Worm (Caenorhabditis elegans): ENCODE measurements around the gene sre-2.

DNA sequence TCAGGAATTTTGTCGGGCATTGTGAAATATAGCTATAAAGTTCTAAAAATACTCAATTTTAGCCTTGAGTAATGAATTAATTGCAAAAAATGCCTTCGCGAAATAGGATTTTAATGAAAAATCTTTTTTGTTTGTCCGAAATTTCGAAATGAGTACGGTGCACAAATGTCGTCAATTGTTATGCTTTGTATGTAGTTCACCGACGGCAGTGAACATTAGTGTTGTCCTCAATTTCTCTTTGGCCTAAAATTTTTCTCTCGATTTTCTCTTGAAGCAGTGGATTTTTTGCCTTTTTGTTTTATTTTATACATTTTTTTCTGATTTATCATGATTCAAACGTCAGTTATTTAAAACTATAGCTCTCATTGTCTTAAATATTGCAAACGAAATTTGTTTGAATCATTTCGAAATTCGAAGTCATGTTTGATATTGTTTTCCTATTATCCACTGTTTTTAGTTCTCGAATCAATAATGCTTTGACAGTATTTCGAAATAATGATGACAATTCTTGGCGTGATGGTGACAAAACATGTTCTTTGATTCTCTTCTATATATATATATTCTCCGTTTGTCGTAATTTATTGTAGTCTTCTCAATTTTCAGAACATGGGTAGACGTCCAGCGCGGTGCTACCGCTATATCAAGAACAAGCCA, 41.5 kb upstream of the sre-2 start, which contains the start of the genes ints-11 and rpl-10:
- TF ChIP-seq aly-1 (tag; optimal IDR thresholded peaks at IDR 0.05) (no peak), ama-1 (optimal IDR thresholded peaks at IDR 0.05) (no peak), scrt-1 (GFP tag; IDR thresholded peaks at IDR 0.05) (no peak), hmg-4 (GFP tag; optimal IDR thresholded peaks at IDR 0.05) (no peak), ceh-13 (GFP tag; optimal IDR thresholded peaks at IDR 0.05) (no peak), tbx-37 (GFP tag; conservative IDR thresholded peaks at IDR 0.05) (no peak), flt-1 (GFP tag; IDR thresholded peaks at IDR 0.05) (no peak)
